Fruit fly (Drosophila melanogaster) whole organism, adult: Measurements from ENCODE around the gene ATbp.

ENCODE experiments used
- CG11617 ChIP-seq: fragments of 200-800 bp; sonication (Bioruptor generic); optimal IDR thresholded peaks from 2 replicates; lab custom pipeline; 2017; ENCODE audit warnings: mild to moderate bottlenecking, missing biosample characterization, missing genetic modification reagents, missing genetic modification characterization
- CG12768 ChIP-seq: fragments of 200-800 bp; sonication (Bioruptor generic); optimal IDR thresholded peaks from 2 replicates; lab custom pipeline; 2017; ENCODE audit warnings: missing biosample characterization, missing genetic modification characterization, mild to moderate bottlenecking, moderate library complexity, missing genetic modification reagents
- CG14711 ChIP-seq: fragments of 200-800 bp; sonication (Bioruptor generic); optimal IDR thresholded peaks from 2 replicates; lab custom pipeline; 2018; ENCODE audit warnings: missing biosample characterization, mild to moderate bottlenecking, missing genetic modification characterization, moderate library complexity
- CG1620 ChIP-seq: fragments of 200-800 bp; sonication (Bioruptor generic); optimal IDR thresholded peaks from 2 replicates; lab custom pipeline; 2016; ENCODE audit warnings: missing biosample characterization, missing genetic modification characterization
- CG33017 ChIP-seq: fragments of 200-800 bp; sonication (Bioruptor generic); optimal IDR thresholded peaks from 2 replicates; lab custom pipeline; 2018; ENCODE audit warnings: missing biosample characterization, mild to moderate bottlenecking, missing genetic modification characterization, moderate library complexity
- CG5204 ChIP-seq: fragments of 200-800 bp; sonication (Bioruptor generic); optimal IDR thresholded peaks from 2 replicates; lab custom pipeline; 2016; ENCODE audit warnings: missing biosample characterization, missing genetic modification characterization
- CG7045 ChIP-seq: fragments of 200-800 bp; sonication (Bioruptor generic); optimal IDR thresholded peaks from 2 replicates; lab custom pipeline; 2017; ENCODE audit warnings: missing biosample characterization, mild to moderate bottlenecking, missing genetic modification characterization
- CG7101 ChIP-seq: fragments of 200-800 bp; sonication (Bioruptor generic); optimal IDR thresholded peaks from 2 replicates; lab custom pipeline; 2018; ENCODE audit warnings: missing biosample characterization, mild to moderate bottlenecking, missing genetic modification characterization, moderate library complexity
- Clk ChIP-seq: fragments of 200-800 bp; sonication (Bioruptor generic); optimal IDR thresholded peaks from 2 replicates; lab custom pipeline; 2017; ENCODE audit warnings: missing biosample characterization, missing genetic modification characterization
- Crg-1 ChIP-seq: fragments of 200-800 bp; sonication (Bioruptor generic); optimal IDR thresholded peaks from 2 replicates; lab custom pipeline; 2016; ENCODE audit warnings: missing biosample characterization, missing genetic modification characterization
- Hr96 ChIP-seq: fragments of 200-800 bp; sonication (Bioruptor generic); optimal IDR thresholded peaks from 2 replicates; lab custom pipeline; 2016; ENCODE audit warnings: missing biosample characterization, missing genetic modification characterization
- Mnt ChIP-seq: fragments of 200-800 bp; sonication (Bioruptor generic); optimal IDR thresholded peaks from 2 replicates; lab custom pipeline; 2016; ENCODE audit warnings: missing biosample characterization, mild to moderate bottlenecking, missing genetic modification characterization
- bab1 ChIP-seq: fragments of 200-800 bp; sonication (Bioruptor generic); optimal IDR thresholded peaks from 3 replicates; lab custom pipeline; 2019; ENCODE audit warnings: missing biosample characterization, mild to moderate bottlenecking, missing genetic modification characterization, moderate library complexity
- cic ChIP-seq: fragments of 200-800 bp; sonication (Bioruptor generic); optimal IDR thresholded peaks from 2 replicates; lab custom pipeline; 2017; ENCODE audit warnings: missing biosample characterization, mild to moderate bottlenecking, missing genetic modification characterization, moderate library complexity
- cnc ChIP-seq, 2 experiments: fragments of >200 bp; optimal IDR thresholded peaks; 2 replicates each; lab custom pipeline; 2017
- kay ChIP-seq: fragments of 200-800 bp; sonication (Bioruptor generic); peaks from one replicate; lab custom pipeline; 2016; ENCODE audit warnings: missing biosample characterization, missing genetic modification characterization, borderline replicate concordance
- ovo ChIP-seq: fragments of 200-800 bp; sonication (Bioruptor generic); optimal IDR thresholded peaks from 2 replicates; lab custom pipeline; 2016; ENCODE audit warnings: missing biosample characterization, missing genetic modification characterization
- pad ChIP-seq: fragments of 200-800 bp; sonication (Bioruptor generic); optimal IDR thresholded peaks from 3 replicates; lab custom pipeline; 2017; ENCODE audit warnings: missing biosample characterization, missing genetic modification characterization, mild to moderate bottlenecking, moderate library complexity, missing genetic modification reagents
- tj ChIP-seq: fragments of 200-800 bp; sonication (Bioruptor generic); optimal IDR thresholded peaks from 3 replicates; lab custom pipeline; 2017; ENCODE audit warnings: missing biosample characterization, mild to moderate bottlenecking, missing genetic modification characterization, moderate library complexity
- toe ChIP-seq: fragments of 200-800 bp; sonication (Bioruptor generic); optimal IDR thresholded peaks from 2 replicates; lab custom pipeline; 2016; ENCODE audit warnings: missing biosample characterization, missing genetic modification characterization

Gene ATbp

dm6 chrX:23091289-23091688, 14.5 kb upstream of the ATbp start:
- TF ChIP-seq kay (no peak), Clk (GFP tag; lab: Kevin White, UChicago) (no peak), CG7101 (tag; lab: Kevin White, UChicago) (no peak)

dm6 chrX:23091811-23092210, 14.0 kb upstream of the ATbp start:
- TF ChIP-seq toe (GFP tag; lab: Kevin White, UChicago) (no peak), CG33017 (tag; lab: Kevin White, UChicago) (no peak), pad (GFP tag; lab: Kevin White, UChicago) (no peak), CG1620 (GFP tag; lab: Kevin White, UChicago) (no peak), Clk (GFP tag; lab: Kevin White, UChicago) (no peak), CG7101 (tag; lab: Kevin White, UChicago) (no peak), Hr96 (GFP tag; lab: Kevin White, UChicago) (no peak), Mnt (GFP tag; lab: Kevin White, UChicago) (no peak), tj (GFP tag; lab: Kevin White, UChicago) (no peak), CG12768 (GFP tag; lab: Kevin White, UChicago) (no peak), Crg-1 (GFP tag; lab: Kevin White, UChicago) (no peak), CG14711 (tag; lab: Kevin White, UChicago) (no peak), CG7045 (no peak), ovo (GFP tag; lab: Kevin White, UChicago) (no peak), cic (GFP tag; lab: Kevin White, UChicago) (no peak), CG5204 (no peak), CG11617 (GFP tag; lab: Kevin White, UChicago) (no peak), cnc (optimal IDR thresholded peaks at IDR 0.05; lab: Kevin White, UChicago) (no peak), bab1 (no peak)

- TF ChIP-seq Mnt (GFP tag; lab: Kevin White, UChicago) (no peak), CG7101 (tag; lab: Kevin White, UChicago) (no peak), Clk (GFP tag; lab: Kevin White, UChicago) (no peak), tj (GFP tag; lab: Kevin White, UChicago) (no peak), pad (GFP tag; lab: Kevin White, UChicago) (no peak), kay (no peak), cnc (optimal IDR thresholded peaks at IDR 0.05; lab: Kevin White, UChicago) (no peak), CG11617 (GFP tag; lab: Kevin White, UChicago) (no peak), toe (GFP tag; lab: Kevin White, UChicago) (no peak), CG12768 (GFP tag; lab: Kevin White, UChicago) (no peak), CG1620 (GFP tag; lab: Kevin White, UChicago) (no peak), ovo (GFP tag; lab: Kevin White, UChicago) (no peak), CG14711 (tag; lab: Kevin White, UChicago) (no peak), Crg-1 (GFP tag; lab: Kevin White, UChicago) (no peak), CG33017 (tag; lab: Kevin White, UChicago) (no peak), bab1 (no peak), CG5204 (no peak)
Observed at dm6 chrX:23092531-23092930, 13.3 kb upstream of the ATbp start, which contains the start of gene CG17159. Gene CG17159, minus strand, starts transcription at chrX:23092631.

- TF ChIP-seq CG14711 (tag; lab: Kevin White, UChicago): no peak
- TF ChIP-seq pad (GFP tag; lab: Kevin White, UChicago): peak; percentile 25
- TF ChIP-seq ovo (GFP tag; lab: Kevin White, UChicago): peak; percentile 20
- TF ChIP-seq CG5204: no peak
- TF ChIP-seq bab1: peak; percentile 25
Observed at dm6 chrX:23096117-23096817, 9.5 kb upstream of the ATbp start, which contains the start of gene CG17162. Gene CG17162, minus strand, starts transcription at chrX:23096735.

- TF ChIP-seq bab1 (no peak), CG11617 (GFP tag; lab: Kevin White, UChicago) (no peak), CG7045 (no peak), CG14711 (tag; lab: Kevin White, UChicago) (no peak), CG1620 (GFP tag; lab: Kevin White, UChicago) (no peak), cnc (optimal IDR thresholded peaks at IDR 0.05; lab: Kevin White, UChicago) (no peak), Crg-1 (GFP tag; lab: Kevin White, UChicago) (no peak), ovo (GFP tag; lab: Kevin White, UChicago) (no peak), Clk (GFP tag; lab: Kevin White, UChicago) (no peak), tj (GFP tag; lab: Kevin White, UChicago) (no peak), pad (GFP tag; lab: Kevin White, UChicago) (no peak), kay (no peak), CG5204 (no peak), CG12768 (GFP tag; lab: Kevin White, UChicago) (no peak), toe (GFP tag; lab: Kevin White, UChicago) (no peak), CG33017 (tag; lab: Kevin White, UChicago) (no peak), CG7101 (tag; lab: Kevin White, UChicago) (no peak), Mnt (GFP tag; lab: Kevin White, UChicago) (no peak)
Observed at dm6 chrX:23096818-23097129, 9.0 kb upstream of the ATbp start.

dm6 chrX:23097250-23097649, 8.6 kb upstream of the ATbp start:
- TF ChIP-seq CG1620 (GFP tag; lab: Kevin White, UChicago): peak; percentile 7
- no peak for TF ChIP-seq toe (GFP tag; lab: Kevin White, UChicago)
- TF ChIP-seq CG33017 (tag; lab: Kevin White, UChicago): no peak
